Worm (Caenorhabditis elegans) whole organism, L4/young adult: ENCODE results near the gene lsm-5.
"Not testable (repeated sequence)": the region's sequence is repeated elsewhere in the genome, so short reads cannot be mapped to it uniquely, and the experiment has no call there.

Source experiments
- W03F9.2 ChIP-seq: fragments of 150-350 bp; optimal IDR thresholded peaks from 2 replicates; lab custom pipeline; 2014; ENCODE audit warnings: missing biosample characterization, missing genetic modification characterization
- dao-5 ChIP-seq: sonication (generic microtip); optimal IDR thresholded peaks from 2 replicates; lab custom pipeline; 2016; ENCODE audit warnings: missing genotype, missing genetic modification characterization, moderate library complexity, missing compliant biosample characterization
- him-1 ChIP-seq: sonication (generic microtip); optimal IDR thresholded peaks from 2 replicates; lab custom pipeline; 2016; ENCODE audit warnings: missing genotype, missing genetic modification reagents, missing genetic modification characterization, missing compliant biosample characterization

The lsm-5 gene

ce11 chrV:15594573-15594972, 24.4 kb downstream of the lsm-5 start, which contains the start of gene fbxa-139:
fbxa-139 (minus strand) TSS chrV:15594673.
- no peak for TF ChIP-seq dao-5
- TF ChIP-seq him-1: no peak
- no peak for TF ChIP-seq W03F9.2 (tag; lab: Kevin White, UChicago)

ce11 chrV:15599762-15600161, 29.6 kb downstream of the lsm-5 start, which contains the start of gene B0391.14:
B0391.14 (minus strand) TSS chrV:15599862.
- not testable (repeated sequence) for TF ChIP-seq W03F9.2 (tag; lab: Kevin White, UChicago); dao-5; him-1

- TF ChIP-seq him-1 (no peak), W03F9.2 (tag; lab: Kevin White, UChicago) (no peak), dao-5 (no peak)
Measured at ce11 chrV:15602253-15602652, 32.1 kb downstream of the lsm-5 start, which contains the start of gene fbxa-152. fbxa-152 (minus strand) TSS chrV:15602353.

ce11 chrV:15605045-15605444, 34.9 kb downstream of the lsm-5 start, which contains the start of gene fbxa-154:
fbxa-154 (minus strand) TSS chrV:15605145.
- TF ChIP-seq dao-5 (no peak), W03F9.2 (tag; lab: Kevin White, UChicago) (no peak), him-1 (no peak)

- no peak for TF ChIP-seq W03F9.2 (tag; lab: Kevin White, UChicago)
Measured at ce11 chrV:15610350-15610940, 40.3 kb downstream of the lsm-5 start, which contains the start of the genes fbxa-153 and str-12. fbxa-153 (minus strand) TSS chrV:15610384. str-12 (plus strand) TSS chrV:15610890.

- TF ChIP-seq him-1 (no peak), W03F9.2 (tag; lab: Kevin White, UChicago) (no peak), dao-5 (no peak)
Measured at ce11 chrV:15612886-15613285, 42.7 kb downstream of the lsm-5 start, which contains the start of gene str-263. str-263 (plus strand) TSS chrV:15613186.

ce11 chrV:15614534-15614933, 44.4 kb downstream of the lsm-5 start:
- TF ChIP-seq W03F9.2 (tag; lab: Kevin White, UChicago): no peak
